Fruit fly (Drosophila melanogaster) whole organism, embryonic: ENCODE data around the gene CG10254.

Experiments
- Aef1 ChIP-seq: fragments of 200-800 bp; sonication (Bioruptor generic); IDR thresholded peaks from 3 replicates; pipeline ENCODE4 v1.3.6; 2022; ENCODE audit warnings: missing biosample characterization, missing genetic modification characterization
- Awh ChIP-seq: fragments of 200-800 bp; sonication (Bioruptor generic); IDR thresholded peaks from 2 replicates; pipeline ENCODE4, ENCODE4 v1.3.6; 2022; ENCODE audit warnings: missing biosample characterization, missing genetic modification characterization
- Blimp-1 ChIP-seq: fragments of 200-800 bp; sonication (Bioruptor generic); optimal IDR thresholded peaks from 3 replicates; lab custom pipeline; 2018; ENCODE audit warnings: missing biosample characterization, missing genetic modification characterization, mild to moderate bottlenecking, moderate library complexity, missing genetic modification reagents
- CG11560 ChIP-seq: fragments of 200-800 bp; sonication (Bioruptor generic); IDR thresholded peaks from 3 replicates; pipeline ENCODE4 v1.3.6; 2022; ENCODE audit warnings: missing biosample characterization, missing genetic modification characterization
- CG11696 ChIP-seq: fragments of 200-800 bp; sonication (Bioruptor generic); IDR thresholded peaks from 2 replicates; pipeline ENCODE4 v1.3.6; 2022; ENCODE audit warnings: missing biosample characterization, missing genetic modification characterization
- CG12659 ChIP-seq: fragments of 200-800 bp; sonication (Bioruptor generic); optimal IDR thresholded peaks from 3 replicates; lab custom pipeline; 2017; ENCODE audit warnings: mild to moderate bottlenecking, missing biosample characterization, missing genetic modification reagents, missing genetic modification characterization
- CG12769 ChIP-seq: fragments of 200-800 bp; sonication (Bioruptor generic); optimal IDR thresholded peaks from 2 replicates; lab custom pipeline; 2019; ENCODE audit warnings: missing biosample characterization, mild to moderate bottlenecking, missing genetic modification characterization, moderate library complexity
- CG17328 ChIP-seq: fragments of 200-800 bp; sonication (Bioruptor generic); IDR thresholded peaks from 2 replicates; pipeline ENCODE4 v1.3.6; 2022; ENCODE audit warnings: missing biosample characterization, missing genetic modification characterization
- CG17612 ChIP-seq: fragments of 200-800 bp; sonication (Bioruptor generic); IDR thresholded peaks from 2 replicates; pipeline ENCODE4 v1.3.6; 2022; ENCODE audit warnings: missing biosample characterization, missing genetic modification characterization
- CG17829 ChIP-seq: fragments of 200-800 bp; optimal IDR thresholded peaks from 2 replicates; lab custom pipeline; 2019; ENCODE audit warnings: missing biosample characterization, mild to moderate bottlenecking, missing genetic modification characterization, moderate library complexity
- CG17912 ChIP-seq: fragments of 200-800 bp; sonication (Bioruptor generic); optimal IDR thresholded peaks from 2 replicates; lab custom pipeline; 2018; ENCODE audit warnings: missing biosample characterization, mild to moderate bottlenecking, missing genetic modification characterization
- CG18476 ChIP-seq: fragments of 200-800 bp; sonication (Bioruptor generic); optimal IDR thresholded peaks from 2 replicates; lab custom pipeline; 2016; ENCODE audit warnings: missing biosample characterization, mild to moderate bottlenecking, missing genetic modification characterization
- CG2875 ChIP-seq: fragments of 200-800 bp; sonication (Bioruptor generic); optimal IDR thresholded peaks from 2 replicates; lab custom pipeline; 2017; ENCODE audit warnings: missing biosample characterization, mild to moderate bottlenecking, missing genetic modification characterization, missing genetic modification reagents
- CG30020 ChIP-seq: fragments of 200-800 bp; optimal IDR thresholded peaks from 2 replicates; lab custom pipeline; 2019; ENCODE audit warnings: missing biosample characterization, mild to moderate bottlenecking, missing genetic modification characterization, moderate library complexity
- CG3847 ChIP-seq: fragments of 200-800 bp; sonication (Bioruptor generic); IDR thresholded peaks from 2 replicates; pipeline ENCODE4 v1.3.6; 2022; ENCODE audit warnings: missing biosample characterization, missing genetic modification characterization
- CG42726 ChIP-seq: fragments of 200-800 bp; sonication (Bioruptor generic); IDR thresholded peaks from 2 replicates; pipeline ENCODE4 v1.3.6; 2022; ENCODE audit warnings: missing biosample characterization, missing genetic modification characterization; ENCODE audit not compliant: partially characterized antibody
- CG43689 ChIP-seq: fragments of 200-800 bp; sonication (Bioruptor generic); IDR thresholded peaks from 2 replicates; pipeline ENCODE4 v1.3.6; 2022; ENCODE audit warnings: missing biosample characterization, missing genetic modification characterization
- CG4707 ChIP-seq: fragments of 200-800 bp; sonication (Bioruptor generic); optimal IDR thresholded peaks from 2 replicates; lab custom pipeline; 2018; ENCODE audit warnings: missing biosample characterization, mild to moderate bottlenecking, missing genetic modification characterization, moderate library complexity
- CG6175 ChIP-seq: fragments of 200-800 bp; sonication (Bioruptor generic); IDR thresholded peaks from 3 replicates; pipeline ENCODE4 v1.3.6; 2022; ENCODE audit warnings: missing biosample characterization, missing genetic modification characterization
- CG7357 ChIP-seq: fragments of 200-800 bp; sonication (Bioruptor generic); IDR thresholded peaks from 3 replicates; pipeline ENCODE4 v1.3.6; 2022; ENCODE audit warnings: missing biosample characterization, missing genetic modification characterization
- CG7556 ChIP-seq: fragments of 200-800 bp; sonication (Bioruptor generic); optimal IDR thresholded peaks from 2 replicates; lab custom pipeline; 2017; ENCODE audit warnings: missing biosample characterization, mild to moderate bottlenecking, missing genetic modification characterization
- CG7839 ChIP-seq: fragments of 200-800 bp; sonication (Bioruptor generic); optimal IDR thresholded peaks from 3 replicates; lab custom pipeline; 2018; ENCODE audit warnings: missing biosample characterization, mild to moderate bottlenecking, missing genetic modification characterization, moderate library complexity
- CG9797 ChIP-seq: fragments of 200-800 bp; sonication (Bioruptor generic); optimal IDR thresholded peaks from 3 replicates; lab custom pipeline; 2018; ENCODE audit warnings: missing biosample characterization, mild to moderate bottlenecking, missing genetic modification characterization
- Myb ChIP-seq: fragments of 200-800 bp; sonication (Bioruptor generic); optimal IDR thresholded peaks from 2 replicates; lab custom pipeline; 2016; ENCODE audit warnings: missing biosample characterization, missing genetic modification characterization
- NC2β ChIP-seq: fragments of 200-800 bp; sonication (Bioruptor generic); optimal IDR thresholded peaks from 2 replicates; lab custom pipeline; 2016; ENCODE audit warnings: missing biosample characterization, missing genetic modification characterization
- Spps ChIP-seq: fragments of 200-800 bp; sonication (Bioruptor generic); optimal IDR thresholded peaks from 2 replicates; lab custom pipeline; 2018; ENCODE audit warnings: missing biosample characterization, mild to moderate bottlenecking, missing genetic modification characterization
- Ssrp ChIP-seq: fragments of 200-800 bp; sonication (Bioruptor generic); optimal IDR thresholded peaks from 2 replicates; lab custom pipeline; 2018; ENCODE audit warnings: missing biosample characterization, mild to moderate bottlenecking, missing genetic modification characterization, moderate library complexity
- bsh ChIP-seq, 2 experiments: fragments of 200-800 bp; sonication (Bioruptor generic); optimal IDR thresholded peaks; 2 replicates each; lab custom pipeline; 2017 to 2018; ENCODE audit warnings: mild to moderate bottlenecking in 2 of 2, missing biosample characterization in 2 of 2, missing genetic modification characterization in 2 of 2, moderate library complexity in 1 of 2
- crol ChIP-seq: fragments of 200-800 bp; sonication (Bioruptor generic); IDR thresholded peaks from 2 replicates; pipeline ENCODE4 v1.3.6; 2022; ENCODE audit warnings: missing biosample characterization, missing genetic modification characterization
- da ChIP-seq: fragments of 200-800 bp; sonication (Bioruptor generic); optimal IDR thresholded peaks from 2 replicates; lab custom pipeline; 2016; ENCODE audit warnings: missing biosample characterization, missing genetic modification characterization
- dati ChIP-seq: fragments of 200-800 bp; sonication (Bioruptor generic); IDR thresholded peaks from 2 replicates; pipeline ENCODE4 v1.3.6; 2022; ENCODE audit warnings: missing biosample characterization, missing genetic modification characterization
- ems ChIP-seq: fragments of 200-800 bp; sonication (Bioruptor generic); optimal IDR thresholded peaks from 3 replicates; lab custom pipeline; 2016; ENCODE audit warnings: missing biosample characterization, missing genetic modification characterization
- en ChIP-seq: fragments of 200-800 bp; sonication (Bioruptor generic); optimal IDR thresholded peaks from 2 replicates; lab custom pipeline; 2016; ENCODE audit warnings: missing biosample characterization, missing genetic modification characterization
- fd3F ChIP-seq: fragments of 200-800 bp; sonication (Bioruptor generic); optimal IDR thresholded peaks from 2 replicates; lab custom pipeline; 2018; ENCODE audit warnings: missing biosample characterization, mild to moderate bottlenecking, missing genetic modification characterization, moderate library complexity
- gem ChIP-seq: fragments of 200-800 bp; sonication (Bioruptor generic); optimal IDR thresholded peaks from 2 replicates; lab custom pipeline; 2019; ENCODE audit warnings: missing biosample characterization, mild to moderate bottlenecking, missing genetic modification characterization, moderate library complexity
- gro ChIP-seq: fragments of 200-800 bp; sonication (Bioruptor generic); optimal IDR thresholded peaks from 2 replicates; lab custom pipeline; 2016; ENCODE audit warnings: missing biosample characterization, missing genetic modification characterization
- hkb ChIP-seq, 2 experiments: fragments of 200-800 bp in 1 of 2; fragments of >200 bp in 1 of 2; sonication (Bioruptor generic) in 1 of 2; IDR thresholded peaks in 1 of 2; optimal IDR thresholded peaks in 1 of 2; 2 replicates each; pipeline versions ENCODE4 v1.3.6 to Lab custom; 2017 to 2022; ENCODE audit warnings: missing biosample characterization in 1 of 2, missing genetic modification characterization in 1 of 2
- lbe ChIP-seq: fragments of 200-800 bp; sonication (Bioruptor generic); optimal IDR thresholded peaks from 2 replicates; lab custom pipeline; 2016; ENCODE audit warnings: missing biosample characterization, mild to moderate bottlenecking, missing genetic modification characterization
- onecut ChIP-seq: fragments of 200-800 bp; sonication (Bioruptor generic); IDR thresholded peaks from 2 replicates; pipeline ENCODE4 v1.3.6; 2022; ENCODE audit warnings: missing biosample characterization, missing genetic modification characterization
- p53 ChIP-seq: fragments of 200-800 bp; sonication (Bioruptor generic); optimal IDR thresholded peaks from 2 replicates; lab custom pipeline; 2016; ENCODE audit warnings: missing biosample characterization, missing genetic modification characterization
- pfk ChIP-seq: fragments of 200-800 bp; sonication (Bioruptor generic); optimal IDR thresholded peaks from 2 replicates; lab custom pipeline; 2018; ENCODE audit warnings: missing biosample characterization, mild to moderate bottlenecking, missing genetic modification characterization, moderate library complexity
- phol ChIP-seq: fragments of 200-800 bp; sonication (Bioruptor generic); optimal IDR thresholded peaks from 3 replicates; lab custom pipeline; 2018; ENCODE audit warnings: missing biosample characterization, mild to moderate bottlenecking, missing genetic modification characterization, moderate library complexity
- pros ChIP-seq: fragments of 200-800 bp; sonication (Bioruptor generic); optimal IDR thresholded peaks from 3 replicates; lab custom pipeline; 2019; ENCODE audit warnings: missing biosample characterization, mild to moderate bottlenecking, missing genetic modification characterization, moderate library complexity
- rib ChIP-seq: fragments of 200-800 bp; sonication (Bioruptor generic); IDR thresholded peaks from 2 replicates; pipeline ENCODE4 v1.3.6; 2022; ENCODE audit warnings: missing biosample characterization, missing genetic modification characterization
- tio ChIP-seq: fragments of 200-800 bp; sonication (Bioruptor generic); optimal IDR thresholded peaks from 2 replicates; lab custom pipeline; 2017; ENCODE audit warnings: missing biosample characterization, missing genetic modification characterization, inconsistent platforms
- tup ChIP-seq: fragments of 200-800 bp; sonication (Bioruptor generic); optimal IDR thresholded peaks from 2 replicates; lab custom pipeline; 2016; ENCODE audit warnings: missing biosample characterization, mild to moderate bottlenecking, missing genetic modification characterization, moderate library complexity
- wor ChIP-seq: fragments of 200-800 bp; sonication (Bioruptor generic); IDR thresholded peaks from 2 replicates; pipeline ENCODE4 v1.3.6; 2022; ENCODE audit warnings: missing biosample characterization, missing genetic modification characterization
- zf30C ChIP-seq: fragments of 200-800 bp; sonication (Bioruptor generic); optimal IDR thresholded peaks from 3 replicates; lab custom pipeline; 2018; ENCODE audit warnings: missing biosample characterization, mild to moderate bottlenecking, missing genetic modification characterization
- zfh1 ChIP-seq: fragments of 200-800 bp; sonication (Bioruptor generic); IDR thresholded peaks from 3 replicates; pipeline ENCODE4 v1.3.6; 2022; ENCODE audit warnings: missing biosample characterization, missing genetic modification characterization

CG10254 gene

DNA sequence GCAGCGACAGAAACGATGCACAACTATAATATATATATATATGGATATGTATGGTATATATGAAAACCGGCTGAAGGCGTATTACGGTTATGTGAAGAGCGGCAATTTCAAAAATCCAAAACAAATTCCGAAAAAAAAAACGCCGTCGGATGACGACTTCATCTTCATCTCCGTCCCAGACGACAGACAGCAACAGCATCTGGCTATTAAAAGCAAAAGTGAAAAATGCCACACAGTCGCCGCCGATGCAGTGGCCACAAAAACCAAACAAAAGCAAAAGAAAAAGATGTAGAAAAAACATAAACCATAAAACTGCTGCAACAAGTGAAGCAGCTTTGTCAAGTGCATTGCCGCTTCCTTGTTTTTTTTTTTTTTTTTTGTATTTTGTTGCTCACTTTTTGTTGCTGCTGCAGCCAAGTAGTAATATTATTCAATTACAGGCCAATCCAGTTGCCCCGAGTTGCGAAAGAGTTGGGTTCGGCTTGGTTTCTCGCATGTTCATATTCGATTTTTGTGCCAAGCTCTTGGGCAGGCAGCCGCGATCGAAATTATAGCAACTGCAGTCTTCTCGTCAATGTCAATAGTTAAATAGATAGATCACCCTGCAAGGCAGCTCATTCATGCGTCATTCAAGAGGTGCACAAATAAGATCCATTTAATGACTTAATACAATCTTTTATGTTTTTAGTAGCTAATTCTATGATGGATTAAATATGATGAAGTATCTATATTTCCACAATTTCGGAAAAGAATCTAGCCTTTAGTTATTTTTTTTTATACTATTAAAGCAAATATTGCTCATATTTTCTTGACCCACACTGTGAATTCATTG lies 40.0 kb upstream of the CG10254 start (continued):
- TF ChIP-seq gem (tag; lab: Kevin White, UChicago) (peak; percentile 52), pros (GFP tag; lab: Kevin White, UChicago) (no peak), tio (GFP tag; lab: Kevin White, UChicago) (no peak), Aef1 (GFP tag; lab: Robert Waterston, UW) (no peak), CG12659 (no peak), phol (tag; lab: Kevin White, UChicago) (peak; percentile 41), pfk (no peak), CG9797 (GFP tag; lab: Kevin White, UChicago) (no peak), Awh (GFP tag; lab: Robert Waterston, UW) (no peak), bsh (GFP tag; optimal IDR thresholded peaks at IDR 0.05; lab: Kevin White, UChicago) (peak in 1 of 2 experiments; percentile 7), zf30C (GFP tag; lab: Kevin White, UChicago) (no peak), Spps (tag; lab: Kevin White, UChicago) (no peak), rib (GFP tag; lab: Robert Waterston, UW) (no peak), CG43689 (GFP tag; lab: Robert Waterston, UW) (no peak), lbe (GFP tag; lab: Kevin White, UChicago) (no peak), CG17912 (no peak), zfh1 (GFP tag; lab: Robert Waterston, UW) (peak; percentile 39; the same call in 1 of the 3 replicates), CG42726 (GFP tag; lab: Robert Waterston, UW) (no peak), gro (GFP tag; lab: Kevin White, UChicago) (no peak), CG12769 (tag; lab: Kevin White, UChicago) (no peak), tup (no peak), CG11560 (tag; lab: Robert Waterston, UW) (no peak), hkb (optimal IDR thresholded peaks at IDR 0.05; lab: Kevin White, UChicago) (no peak), hkb (GFP tag; IDR thresholded peaks at IDR 0.05; lab: Robert Waterston, UW) (no peak), CG2875 (GFP tag; lab: Kevin White, UChicago) (no peak), CG7839 (peak; percentile 14), CG17328 (GFP tag; lab: Robert Waterston, UW) (no peak), wor (GFP tag; lab: Robert Waterston, UW) (no peak), Blimp-1 (GFP tag; lab: Kevin White, UChicago) (peak; percentile 92), CG6175 (GFP tag; lab: Robert Waterston, UW) (no peak), da (GFP tag; lab: Kevin White, UChicago) (no peak), CG30020 (tag; lab: Kevin White, UChicago) (no peak), CG18476 (GFP tag; lab: Kevin White, UChicago) (no peak), fd3F (no peak), Myb (GFP tag; lab: Kevin White, UChicago) (no peak), NC2β (GFP tag; lab: Kevin White, UChicago) (no peak), en (GFP tag; lab: Kevin White, UChicago) (peak; percentile 2), p53 (GFP tag; lab: Kevin White, UChicago) (no peak), dati (GFP tag; lab: Robert Waterston, UW) (no peak), CG4707 (no peak), CG7357 (GFP tag; lab: Robert Waterston, UW) (no peak), CG17612 (GFP tag; lab: Robert Waterston, UW) (no peak), onecut (GFP tag; lab: Robert Waterston, UW) (no peak), ems (GFP tag; lab: Kevin White, UChicago) (no peak), crol (no peak), CG11696 (GFP tag; lab: Robert Waterston, UW) (peak; percentile 58), CG3847 (GFP tag; lab: Robert Waterston, UW) (no peak), CG7556 (GFP tag; lab: Kevin White, UChicago) (peak; percentile 1), Ssrp (tag; lab: Kevin White, UChicago) (peak; percentile 30), CG17829 (tag; lab: Kevin White, UChicago) (no peak)
